Fruit fly (Drosophila melanogaster): ENCODE results near the gene Syx7.

Gene Syx7

DNA sequence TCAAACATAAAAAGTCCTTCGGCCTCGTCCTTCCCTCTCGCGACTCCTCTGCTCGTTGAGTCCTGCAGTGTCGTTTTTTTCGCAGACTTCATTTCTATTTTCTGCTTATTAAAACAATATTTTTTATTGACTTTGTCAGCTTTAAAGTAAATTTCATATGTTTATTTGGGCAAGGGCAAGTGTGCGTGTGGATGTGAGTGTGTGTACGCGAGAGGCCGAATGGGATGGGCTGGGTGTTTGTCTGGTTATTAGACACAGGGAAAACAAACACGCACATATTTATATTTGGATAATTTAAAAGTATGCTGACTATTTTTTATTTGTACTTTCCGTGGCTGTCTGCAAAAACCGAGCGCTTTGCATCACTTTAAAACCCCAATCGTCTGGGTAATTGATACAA is 32.2 kb downstream of the Syx7 start:
- TF ChIP-seq HLH106 (tag; optimal IDR thresholded peaks at IDR 0.05), result no peak
- no peak for TF ChIP-seq Dfd (GFP tag; optimal IDR thresholded peaks at IDR 0.05)
- TF ChIP-seq brk (GFP tag; optimal IDR thresholded peaks at IDR 0.05), result no peak
- TF ChIP-seq Jra (GFP tag; optimal IDR thresholded peaks at IDR 0.05), result no peak
- TF ChIP-seq Dif (GFP tag; optimal IDR thresholded peaks at IDR 0.05; ENCODE audit: partially characterized antibody), result no peak
- no peak for TF ChIP-seq Mio (GFP tag; optimal IDR thresholded peaks at IDR 0.05)
- TF ChIP-seq CG9705 (GFP tag; optimal IDR thresholded peaks at IDR 0.05), result no peak
- no peak for TF ChIP-seq usp (GFP tag; optimal IDR thresholded peaks at IDR 0.05)
- no peak for TF ChIP-seq dsf (GFP tag; optimal IDR thresholded peaks at IDR 0.05; ENCODE audit: borderline replicate concordance)
- TF ChIP-seq pan (optimal IDR thresholded peaks at IDR 0.05), result no peak
- TF ChIP-seq tai (GFP tag; optimal IDR thresholded peaks at IDR 0.05), result no peak
- no peak for TF ChIP-seq Hnf4 (GFP tag; optimal IDR thresholded peaks at IDR 0.05)
- TF ChIP-seq woc (GFP tag; optimal IDR thresholded peaks at IDR 0.05), result no peak
- no peak for TF ChIP-seq Vsx2 (GFP tag; optimal IDR thresholded peaks at IDR 0.05; ENCODE audit: partially characterized antibody)
- no peak for TF ChIP-seq fru (GFP tag; optimal IDR thresholded peaks at IDR 0.05)
- TF ChIP-seq Rel (GFP tag; optimal IDR thresholded peaks at IDR 0.05), result no peak
- no peak for TF ChIP-seq Rel (tag; optimal IDR thresholded peaks at IDR 0.05)
- no peak for TF ChIP-seq N (GFP tag; optimal IDR thresholded peaks at IDR 0.05)
- no peak for TF ChIP-seq CrebA (GFP tag; optimal IDR thresholded peaks at IDR 0.05; ENCODE audit: borderline replicate concordance)
- TF ChIP-seq foxo (GFP tag; optimal IDR thresholded peaks at IDR 0.05), result no peak
- no peak for TF ChIP-seq psq (GFP tag; optimal IDR thresholded peaks at IDR 0.05)

dm6 chr3L:21479636-21480035 is 34.0 kb downstream of the Syx7 start:
- TF ChIP-seq dmrt93B (GFP tag; optimal IDR thresholded peaks at IDR 0.05) (peak; percentile 69), Abd-B (GFP tag; optimal IDR thresholded peaks at IDR 0.05) (no peak), psq (GFP tag; optimal IDR thresholded peaks at IDR 0.05) (peak; percentile 14), lola (GFP tag; optimal IDR thresholded peaks at IDR 0.05) (no peak), jim (GFP tag; optimal IDR thresholded peaks at IDR 0.05) (no peak), usp (GFP tag; optimal IDR thresholded peaks at IDR 0.05) (no peak), rgr (GFP tag; optimal IDR thresholded peaks at IDR 0.05) (peak; percentile 71), dsf (GFP tag; optimal IDR thresholded peaks at IDR 0.05; ENCODE audit: borderline replicate concordance) (no peak), sv (GFP tag; optimal IDR thresholded peaks at IDR 0.05) (no peak), dl (GFP tag; optimal IDR thresholded peaks at IDR 0.05; ENCODE audit: insufficient read depth in 1 of 2, partially characterized antibody in 2 of 2) (peak in 1 of 2 experiments; percentile 72), Dfd (GFP tag; optimal IDR thresholded peaks at IDR 0.05) (no peak), CG9705 (GFP tag; optimal IDR thresholded peaks at IDR 0.05) (peak; percentile 70), tai (GFP tag; optimal IDR thresholded peaks at IDR 0.05) (no peak), CG32264 (GFP tag; optimal IDR thresholded peaks at IDR 0.05) (no peak), h (GFP tag; optimal IDR thresholded peaks at IDR 0.05) (peak; percentile 44), GATAd (GFP tag; optimal IDR thresholded peaks at IDR 0.05) (no peak), br (GFP tag; optimal IDR thresholded peaks at IDR 0.05) (peak; percentile 38), sage (GFP tag; optimal IDR thresholded peaks at IDR 0.05) (no peak), Hr83 (GFP tag; optimal IDR thresholded peaks at IDR 0.05; ENCODE audit: poor library complexity, severe bottlenecking) (peak; percentile 54), Hnf4 (GFP tag; optimal IDR thresholded peaks at IDR 0.05) (no peak), HLH106 (tag; optimal IDR thresholded peaks at IDR 0.05) (peak; percentile 51), Jra (GFP tag; optimal IDR thresholded peaks at IDR 0.05) (peak; percentile 18), Myc (optimal IDR thresholded peaks at IDR 0.05) (no peak), Sp1 (GFP tag; optimal IDR thresholded peaks at IDR 0.05) (no peak), woc (GFP tag; optimal IDR thresholded peaks at IDR 0.05) (no peak), brk (GFP tag; optimal IDR thresholded peaks at IDR 0.05) (no peak), pan (optimal IDR thresholded peaks at IDR 0.05) (no peak), fru (GFP tag; optimal IDR thresholded peaks at IDR 0.05) (peak; percentile 48), ey (GFP tag; optimal IDR thresholded peaks at IDR 0.05) (no peak), Hr78 (GFP tag; optimal IDR thresholded peaks at IDR 0.05) (peak; percentile 15), Rel (GFP tag; optimal IDR thresholded peaks at IDR 0.05) (no peak), Rel (tag; optimal IDR thresholded peaks at IDR 0.05) (no peak), OdsH (GFP tag; optimal IDR thresholded peaks at IDR 0.05) (peak; percentile 48), CrebA (GFP tag; optimal IDR thresholded peaks at IDR 0.05; ENCODE audit: borderline replicate concordance) (no peak), Dif (GFP tag; optimal IDR thresholded peaks at IDR 0.05; ENCODE audit: partially characterized antibody) (peak; percentile 52), Vsx2 (GFP tag; optimal IDR thresholded peaks at IDR 0.05; ENCODE audit: partially characterized antibody) (peak; percentile 22), Mio (GFP tag; optimal IDR thresholded peaks at IDR 0.05) (no peak), foxo (GFP tag; optimal IDR thresholded peaks at IDR 0.05) (peak in 1 of 2 experiments; percentile 31), N (GFP tag; optimal IDR thresholded peaks at IDR 0.05) (peak; percentile 73)
